Fruit fly (Drosophila melanogaster): ENCODE measurements around the gene ND-SGDH.

DNA sequence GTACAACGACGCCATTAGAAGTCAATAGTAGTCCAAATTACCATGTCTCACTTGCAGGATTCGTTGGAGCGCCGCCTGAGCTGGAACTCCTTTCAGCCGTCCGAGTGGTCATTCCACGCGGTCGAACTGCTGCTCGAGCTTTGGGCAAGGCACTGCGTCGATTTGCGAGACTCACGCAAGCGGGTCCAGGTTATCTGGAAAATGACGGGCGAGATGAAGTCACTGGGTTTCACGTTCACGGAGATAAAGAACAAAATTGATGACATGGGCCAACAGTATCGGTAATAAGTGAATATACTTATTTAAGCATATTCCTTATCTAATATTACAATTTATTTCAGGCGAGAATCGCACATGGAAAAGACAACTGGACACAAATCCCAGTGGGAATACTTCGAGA is 19.8 kb downstream of the ND-SGDH start:
- TF ChIP-seq Blimp-1 (GFP tag; optimal IDR thresholded peaks at IDR 0.05) (no peak), CG6854 (GFP tag; optimal IDR thresholded peaks at IDR 0.05) (no peak), pdm3 (GFP tag; optimal IDR thresholded peaks at IDR 0.05) (no peak), Lpt (GFP tag; optimal IDR thresholded peaks at IDR 0.05) (no peak), fd59A (GFP tag; optimal IDR thresholded peaks at IDR 0.05) (no peak), Sox102F (GFP tag; optimal IDR thresholded peaks at IDR 0.05) (no peak), Eip93F (GFP tag; optimal IDR thresholded peaks at IDR 0.05) (no peak), CG34406 (GFP tag; optimal IDR thresholded peaks at IDR 0.05) (no peak), CG11294 (GFP tag; IDR thresholded peaks at IDR 0.05) (no peak), CG3032 (tag; optimal IDR thresholded peaks at IDR 0.05) (no peak), CG16779 (tag; optimal IDR thresholded peaks at IDR 0.05) (no peak)

All from whole organism, prepupa.